Worm (Caenorhabditis elegans) whole organism, young adult: Measurements from ENCODE around the gene F40G9.5.

Experiments
- C06A6.2 ChIP-seq: fragments of 200-800 bp; sonication (Bioruptor generic); conservative IDR thresholded peaks from 2 replicates; pipeline ENCODE4 v1.3.6; 2022; ENCODE audit warnings: missing genetic modification characterization, missing compliant biosample characterization
- Y53F4B.3 ChIP-seq: fragments of 200-800 bp; sonication (Bioruptor generic); IDR thresholded peaks from 2 replicates; pipeline ENCODE4 v1.3.6; 2022; ENCODE audit warnings: missing genetic modification reagents, missing genetic modification characterization, missing compliant biosample characterization
- him-1 ChIP-seq: sonication (generic microtip); optimal IDR thresholded peaks from 2 replicates; lab custom pipeline; 2016; ENCODE audit warnings: missing genotype, missing genetic modification reagents, missing genetic modification characterization, missing compliant biosample characterization
- hlh-26 ChIP-seq: fragments of 200-800 bp; sonication (Bioruptor generic); conservative IDR thresholded peaks from 2 replicates; pipeline ENCODE4 v1.3.6; 2022; ENCODE audit warnings: missing genetic modification reagents, missing genetic modification characterization, missing compliant biosample characterization
- hsf-1 ChIP-seq: fragments of 200-800 bp; sonication (Bioruptor generic); IDR thresholded peaks from 2 replicates; pipeline ENCODE4 v1.3.6; 2022; ENCODE audit warnings: missing genetic modification reagents, missing genetic modification characterization, missing compliant biosample characterization
- lag-1 ChIP-seq: fragments of 200-800 bp; sonication (Bioruptor generic); IDR thresholded peaks from 2 replicates; pipeline ENCODE4 v1.3.6; 2022; ENCODE audit warnings: missing genetic modification reagents, missing genetic modification characterization, missing compliant biosample characterization
- lin-40 ChIP-seq: sonication (generic microtip); optimal IDR thresholded peaks from 2 replicates; lab custom pipeline; 2016; ENCODE audit warnings: missing genetic modification characterization, mild to moderate bottlenecking, missing compliant biosample characterization, missing genotype, missing genetic modification reagents
- madf-10 ChIP-seq: sonication (generic microtip); optimal IDR thresholded peaks from 2 replicates; lab custom pipeline; 2016; ENCODE audit warnings: mild to moderate bottlenecking, missing genetic modification characterization, missing compliant biosample characterization
- snpc-4 ChIP-seq, 5 experiments: fragments of 150-350 bp in 1 of 5; sonication (generic microtip) in 4 of 5; optimal IDR thresholded peaks; 2 replicates each; lab custom pipeline; 2014 to 2018; ENCODE audit warnings: missing genetic modification characterization in 5 of 5, missing biosample characterization in 3 of 5, antibody characterized with exemption in 2 of 5, mild to moderate bottlenecking in 2 of 5, missing compliant biosample characterization in 2 of 5, missing genotype in 2 of 5, moderate library complexity in 2 of 5, missing genetic modification reagents in 1 of 5
- sptf-2 ChIP-seq: fragments of 200-800 bp; sonication (Bioruptor generic); optimal IDR thresholded peaks from 2 replicates; lab custom pipeline; 2018; ENCODE audit warnings: mild to moderate bottlenecking, missing genetic modification characterization, missing compliant biosample characterization
- unc-62 ChIP-seq: fragments of 150-350 bp; optimal IDR thresholded peaks from 2 replicates; lab custom pipeline; 2014; ENCODE audit warnings: missing biosample characterization, missing genetic modification reagents, missing genetic modification characterization
- ztf-6 ChIP-seq: fragments of 200-800 bp; sonication (Bioruptor generic); IDR thresholded peaks from 2 replicates; pipeline ENCODE4 v1.3.6; 2022; ENCODE audit warnings: missing genetic modification reagents, missing genetic modification characterization, missing compliant biosample characterization

- no peak for TF ChIP-seq snpc-4 (GFP tag; optimal IDR thresholded peaks at IDR 0.05; lab: Kevin White, UChicago)
- TF ChIP-seq snpc-4 (tag; optimal IDR thresholded peaks at IDR 0.05; lab: Kevin White, UChicago), result no peak
- no peak for TF ChIP-seq hsf-1 (GFP tag; lab: Robert Waterston, UW)
- TF ChIP-seq unc-62 (GFP tag; lab: Kevin White, UChicago), result no peak
- TF ChIP-seq ztf-6 (GFP tag; lab: Robert Waterston, UW), result no peak
- no peak for TF ChIP-seq lag-1
- no peak for TF ChIP-seq C06A6.2 (GFP tag; lab: Robert Waterston, UW)
- no peak for TF ChIP-seq Y53F4B.3 (GFP tag; lab: Robert Waterston, UW)
- no peak for TF ChIP-seq madf-10 (tag; lab: Kevin White, UChicago)
- TF ChIP-seq lin-40 (tag; lab: Kevin White, UChicago), result no peak
- TF ChIP-seq hlh-26 (GFP tag; lab: Robert Waterston, UW), result no peak
- no peak for TF ChIP-seq him-1 (tag; lab: Kevin White, UChicago)
- TF ChIP-seq sptf-2 (GFP tag; lab: Kevin White, UChicago), result no peak
These were observed at the start of gene F40G9.5 for ce11 chrIII:180963-181362.
